Worm (Caenorhabditis elegans): ENCODE results near the gene F26D11.1.
A peak's percentile ranks its signal among the peaks of the same experiment; 100 is the strongest.

Gene F26D11.1

DNA sequence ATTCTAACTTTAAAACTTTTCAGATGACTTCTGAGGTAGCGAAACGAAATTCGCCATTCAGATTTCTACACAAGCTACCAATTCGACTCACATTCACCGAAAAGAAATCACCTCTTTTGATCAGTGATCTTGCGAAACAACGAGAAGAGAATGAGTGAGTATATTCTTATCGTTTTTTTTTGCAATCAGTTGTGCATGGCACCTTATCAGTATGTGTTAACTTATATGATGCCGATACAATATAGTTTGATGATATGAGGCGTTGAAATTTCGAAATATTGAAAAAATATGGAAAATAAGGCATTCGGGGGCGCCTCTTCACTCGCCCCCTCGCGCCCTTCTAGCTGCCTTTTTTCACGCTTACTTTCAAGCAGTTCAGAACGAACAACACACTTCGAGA lies 36.6 kb downstream of the F26D11.1 start:
- TF ChIP-seq syd-9 (tag; optimal IDR thresholded peaks at IDR 0.05) (no peak), che-1 (tag; optimal IDR thresholded peaks at IDR 0.05) (no peak), elt-2 (tag; optimal IDR thresholded peaks at IDR 0.05) (peak; percentile 97)

DNA sequence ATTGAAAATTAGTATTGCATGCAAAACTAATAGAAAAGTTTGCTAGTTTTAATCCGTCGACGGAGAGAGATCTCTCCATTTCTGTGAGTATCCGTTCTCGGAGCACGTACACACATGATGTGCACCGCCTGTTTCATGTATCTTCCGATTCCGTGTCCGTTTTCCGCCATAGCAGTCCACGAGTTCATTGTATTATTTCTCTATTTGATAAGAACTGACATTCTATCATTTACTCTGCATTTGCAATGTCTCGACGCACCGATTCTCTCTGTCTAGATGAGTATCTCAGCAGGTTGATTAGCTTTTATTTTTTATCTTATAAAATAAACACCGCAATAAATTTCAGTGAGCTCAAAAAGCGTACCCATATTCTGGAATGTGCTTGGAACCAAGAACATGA lies 37.6 kb downstream of the F26D11.1 start:
- TF ChIP-seq zip-5 (tag; optimal IDR thresholded peaks at IDR 0.05) (no peak), unc-42 (tag; optimal IDR thresholded peaks at IDR 0.05) (no peak), ceh-34 (tag; optimal IDR thresholded peaks at IDR 0.05) (no peak), unc-55 (GFP tag; optimal IDR thresholded peaks at IDR 0.05) (no peak)

DNA sequence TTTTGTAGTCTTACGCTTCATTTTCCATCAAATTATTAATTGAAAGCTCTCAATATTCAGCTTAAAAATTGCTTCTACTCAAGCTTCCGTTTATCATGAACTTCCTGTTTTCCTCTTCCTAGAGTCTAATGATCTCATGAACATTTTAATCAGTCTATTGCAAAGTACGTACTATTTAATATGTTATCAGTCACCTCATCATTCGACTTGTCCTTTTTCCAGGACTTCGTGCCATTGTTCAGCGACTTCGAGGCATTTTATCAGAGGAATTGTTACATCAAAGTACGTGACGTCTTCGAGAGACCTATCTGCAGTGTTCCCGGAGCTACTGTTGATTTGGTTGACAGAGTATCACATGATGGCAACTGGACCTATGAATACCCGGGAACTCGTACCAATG lies 38.4 kb downstream of the F26D11.1 start:
- TF ChIP-seq hlh-30 (tag; optimal IDR thresholded peaks at IDR 0.05; ENCODE audit: insufficient read depth) (peak; percentile 18), pqm-1 (tag; optimal IDR thresholded peaks at IDR 0.05) (no peak)

DNA sequence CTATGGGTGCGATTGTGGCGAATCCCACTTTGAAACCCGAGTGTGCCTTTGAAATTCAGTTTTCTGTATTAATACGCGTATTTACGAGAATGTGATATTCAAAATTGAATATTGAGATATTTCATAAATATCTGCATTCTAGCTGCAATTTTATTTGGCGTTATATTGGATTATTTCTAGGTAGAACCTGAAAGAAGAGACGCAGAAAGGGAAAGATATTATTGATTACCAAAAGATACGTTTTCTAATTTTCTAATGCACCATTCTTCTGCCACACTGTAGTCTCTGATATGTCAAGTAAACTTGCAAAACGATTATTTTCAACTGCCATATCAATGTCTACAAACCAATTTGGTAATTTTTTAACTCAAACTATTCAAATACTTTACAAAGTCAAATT lies 40.7 kb downstream of the F26D11.1 start, which contains the start of gene ech-3:
Gene ech-3, plus strand, starts transcription at position 178 of the 400 bp plus-strand sequence.
- TF ChIP-seq nhr-11 (tag; optimal IDR thresholded peaks at IDR 0.05) (no peak), ttx-3 (tag; optimal IDR thresholded peaks at IDR 0.05) (no peak), hlh-8 (tag; optimal IDR thresholded peaks at IDR 0.05) (no peak), ceh-48 (tag; optimal IDR thresholded peaks at IDR 0.05) (no peak), tbx-2 (tag; optimal IDR thresholded peaks at IDR 0.05) (no peak), ceh-30 (tag; optimal IDR thresholded peaks at IDR 0.05) (no peak), sox-2 (GFP tag; IDR thresholded peaks at IDR 0.05) (no peak), ceh-19 (GFP tag; optimal IDR thresholded peaks at IDR 0.05) (no peak), pax-1 (tag; optimal IDR thresholded peaks at IDR 0.05) (no peak), Y22D7AL.16 (tag; optimal IDR thresholded peaks at IDR 0.05) (no peak), ceh-34 (tag; optimal IDR thresholded peaks at IDR 0.05) (no peak)

DNA sequence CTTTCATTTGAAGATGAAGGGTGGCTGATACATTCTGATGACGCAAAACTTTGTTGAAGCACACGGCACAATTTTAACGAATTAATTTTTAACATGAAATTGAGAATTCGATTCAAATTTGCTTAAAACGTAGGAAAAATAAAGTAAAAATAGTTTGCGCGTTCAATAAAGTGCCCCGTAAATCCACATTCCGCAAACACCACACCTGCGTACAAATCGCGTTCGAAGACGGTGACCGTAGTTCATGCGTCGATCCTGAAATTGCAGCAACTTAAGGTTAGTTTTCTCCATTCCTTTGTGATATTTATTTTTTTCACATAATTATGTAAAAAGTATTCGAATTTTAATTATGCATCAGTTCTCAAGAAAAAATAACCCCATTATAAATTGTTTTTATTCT lies 43.4 kb downstream of the F26D11.1 start, which contains the start of gene F43H9.3:
Gene F43H9.3, minus strand, starts transcription at position 189 of the 400 bp plus-strand sequence.
- TF ChIP-seq lin-11 (tag; optimal IDR thresholded peaks at IDR 0.05) (no peak), ceh-22 (tag; optimal IDR thresholded peaks at IDR 0.05) (no peak), sdc-2 (tag; optimal IDR thresholded peaks at IDR 0.05) (no peak), fax-1 (tag; optimal IDR thresholded peaks at IDR 0.05) (no peak), K02D7.2 (tag; optimal IDR thresholded peaks at IDR 0.05) (no peak), unc-42 (tag; optimal IDR thresholded peaks at IDR 0.05) (no peak)

DNA sequence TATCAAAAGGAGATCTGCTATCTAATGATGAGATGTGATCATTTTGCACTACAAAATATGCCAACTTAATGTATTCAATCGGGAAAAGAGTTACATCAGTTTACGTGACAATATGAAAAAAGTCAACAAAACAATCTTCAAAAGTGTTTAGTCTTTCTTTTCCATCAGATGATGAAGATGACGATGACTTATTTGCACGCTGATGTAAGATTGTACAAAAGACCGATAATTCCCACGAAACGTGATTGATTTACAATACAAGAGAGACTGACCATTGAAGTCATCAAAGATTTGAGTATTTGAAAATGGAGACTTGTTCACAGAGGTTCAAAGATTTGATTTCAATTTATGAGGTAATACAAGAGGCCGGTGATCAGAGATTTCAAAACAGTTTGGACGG lies 43.9 kb downstream of the F26D11.1 start:
- no peak for TF ChIP-seq pqm-1 (tag; optimal IDR thresholded peaks at IDR 0.05)

DNA sequence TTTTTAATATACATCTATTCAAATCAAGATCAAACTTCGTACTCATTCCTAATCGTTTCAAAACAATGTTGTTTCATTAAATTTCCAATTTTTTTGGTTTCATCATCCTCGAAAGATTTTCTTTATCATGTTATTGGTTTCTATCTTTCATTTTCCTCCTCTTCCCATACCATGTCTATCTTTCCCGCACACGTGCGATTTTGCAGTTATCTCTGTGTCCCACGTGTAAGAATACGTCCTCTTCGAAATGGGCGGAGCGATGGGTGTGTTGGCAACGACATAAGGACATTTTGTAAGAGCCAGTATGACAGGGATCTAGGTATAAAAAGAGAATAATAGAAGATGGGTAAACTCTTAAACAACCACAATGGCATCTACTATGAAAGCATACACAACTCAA lies 45.0 kb downstream of the F26D11.1 start, which contains the start of gene F43H9.4:
Gene F43H9.4, plus strand, starts transcription at position 366 of the 400 bp plus-strand sequence.
- TF ChIP-seq che-1 (tag; optimal IDR thresholded peaks at IDR 0.05), result no peak
- TF ChIP-seq pha-4 (tag; optimal IDR thresholded peaks at IDR 0.05), result no peak
- no peak for TF ChIP-seq lim-6 (tag; optimal IDR thresholded peaks at IDR 0.05)
- no peak for TF ChIP-seq rnt-1 (tag; optimal IDR thresholded peaks at IDR 0.05)
- no peak for TF ChIP-seq ztf-16 (tag; optimal IDR thresholded peaks at IDR 0.05)
- TF ChIP-seq hlh-8 (tag; optimal IDR thresholded peaks at IDR 0.05), result no peak
- no peak for TF ChIP-seq Y22D7AL.16 (tag; optimal IDR thresholded peaks at IDR 0.05)
- TF ChIP-seq pha-2 (tag; optimal IDR thresholded peaks at IDR 0.05), result no peak
- TF ChIP-seq ceh-9 (tag; optimal IDR thresholded peaks at IDR 0.05), result no peak
- no peak for TF ChIP-seq pax-1 (tag; optimal IDR thresholded peaks at IDR 0.05)
- no peak for TF ChIP-seq elt-2 (tag; optimal IDR thresholded peaks at IDR 0.05)
- no peak for TF ChIP-seq npax-4 (tag; optimal IDR thresholded peaks at IDR 0.05)
- no peak for TF ChIP-seq K02D7.2 (tag; optimal IDR thresholded peaks at IDR 0.05)
- TF ChIP-seq pros-1 (tag; optimal IDR thresholded peaks at IDR 0.05), result no peak
- TF ChIP-seq ceh-14 (tag; optimal IDR thresholded peaks at IDR 0.05), result no peak

Data from whole organism, late embryonic.